Fruit fly (Drosophila melanogaster) whole organism, embryonic: ENCODE measurements around the gene CHES-1-like.

Experiments
- Abd-B ChIP-seq: fragments of 200-800 bp; sonication (Bioruptor generic); optimal IDR thresholded peaks from 2 replicates; lab custom pipeline; 2018; ENCODE audit warnings: missing biosample characterization, mild to moderate bottlenecking, missing genetic modification characterization, moderate library complexity
- CG10147 ChIP-seq: fragments of 200-800 bp; sonication (Bioruptor generic); optimal IDR thresholded peaks from 2 replicates; lab custom pipeline; 2019; ENCODE audit warnings: missing biosample characterization, mild to moderate bottlenecking, missing genetic modification characterization, moderate library complexity
- CG10209 ChIP-seq: fragments of 200-800 bp; sonication (Bioruptor generic); optimal IDR thresholded peaks from 3 replicates; lab custom pipeline; 2017; ENCODE audit warnings: missing biosample characterization, mild to moderate bottlenecking, missing genetic modification characterization, missing genetic modification reagents
- CG10267 ChIP-seq: fragments of 200-800 bp; sonication (Bioruptor generic); optimal IDR thresholded peaks from 2 replicates; lab custom pipeline; 2018; ENCODE audit warnings: missing biosample characterization, mild to moderate bottlenecking, missing genetic modification characterization, moderate library complexity
- CG12299 ChIP-seq: fragments of 200-800 bp; sonication (Bioruptor generic); optimal IDR thresholded peaks from 2 replicates; lab custom pipeline; 2018; ENCODE audit warnings: missing biosample characterization, mild to moderate bottlenecking, missing genetic modification characterization
- CG12769 ChIP-seq: fragments of 200-800 bp; sonication (Bioruptor generic); optimal IDR thresholded peaks from 2 replicates; lab custom pipeline; 2019; ENCODE audit warnings: missing biosample characterization, mild to moderate bottlenecking, missing genetic modification characterization, moderate library complexity
- CG1529 ChIP-seq: fragments of 200-800 bp; sonication (Bioruptor generic); optimal IDR thresholded peaks from 3 replicates; lab custom pipeline; 2018; ENCODE audit warnings: missing biosample characterization, missing genetic modification characterization
- CG17361 ChIP-seq: fragments of 200-800 bp; sonication (Bioruptor generic); IDR thresholded peaks from 3 replicates; pipeline ENCODE4 v1.3.6; 2022; ENCODE audit warnings: missing biosample characterization, missing genetic modification characterization
- CG1832 ChIP-seq: fragments of 200-800 bp; sonication (Bioruptor generic); optimal IDR thresholded peaks from 2 replicates; lab custom pipeline; 2017; ENCODE audit warnings: missing biosample characterization, mild to moderate bottlenecking, missing genetic modification characterization, inconsistent platforms
- CG30431 ChIP-seq: fragments of 200-800 bp; sonication (Bioruptor generic); optimal IDR thresholded peaks from 2 replicates; lab custom pipeline; 2017; ENCODE audit warnings: missing biosample characterization, missing genetic modification characterization
- CG3163 ChIP-seq: fragments of 200-800 bp; sonication (Bioruptor generic); optimal IDR thresholded peaks from 3 replicates; lab custom pipeline; 2016; ENCODE audit warnings: missing biosample characterization, missing genetic modification characterization
- CG3847 ChIP-seq: fragments of 200-800 bp; sonication (Bioruptor generic); IDR thresholded peaks from 2 replicates; pipeline ENCODE4 v1.3.6; 2022; ENCODE audit warnings: missing biosample characterization, missing genetic modification characterization
- CG5180 ChIP-seq: fragments of 200-800 bp; sonication (Bioruptor generic); optimal IDR thresholded peaks from 3 replicates; lab custom pipeline; 2017; ENCODE audit warnings: missing biosample characterization, missing genetic modification characterization, mild to moderate bottlenecking, moderate library complexity, missing genetic modification reagents
- CG5245 ChIP-seq: fragments of 200-800 bp; sonication (Bioruptor generic); optimal IDR thresholded peaks from 3 replicates; lab custom pipeline; 2016; ENCODE audit warnings: missing biosample characterization, missing genetic modification characterization
- CG6683 ChIP-seq: fragments of 200-800 bp; sonication (Bioruptor generic); optimal IDR thresholded peaks from 2 replicates; lab custom pipeline; 2017; ENCODE audit warnings: missing biosample characterization, mild to moderate bottlenecking, missing genetic modification characterization, missing genetic modification reagents
- CG6765 ChIP-seq: fragments of 200-800 bp; sonication (Bioruptor generic); optimal IDR thresholded peaks from 3 replicates; lab custom pipeline; 2017; ENCODE audit warnings: missing biosample characterization, mild to moderate bottlenecking, missing genetic modification characterization
- CG9609 ChIP-seq: fragments of 200-800 bp; sonication (Bioruptor generic); optimal IDR thresholded peaks from 3 replicates; lab custom pipeline; 2016; ENCODE audit warnings: missing biosample characterization, missing genetic modification characterization
- D19A ChIP-seq: fragments of 200-800 bp; optimal IDR thresholded peaks from 3 replicates; lab custom pipeline; 2019; ENCODE audit warnings: missing biosample characterization, mild to moderate bottlenecking, missing genetic modification characterization, moderate library complexity
- Dbx ChIP-seq: fragments of 200-800 bp; sonication (Bioruptor generic); IDR thresholded peaks from 3 replicates; pipeline ENCODE4 v1.3.6; 2022; ENCODE audit warnings: missing biosample characterization, missing genetic modification characterization
- Deaf1 ChIP-seq: fragments of 200-800 bp; optimal IDR thresholded peaks from 3 replicates; lab custom pipeline; 2019; ENCODE audit warnings: missing biosample characterization, mild to moderate bottlenecking, missing genetic modification characterization, moderate library complexity
- Dip3 ChIP-seq: fragments of 200-800 bp; sonication (Bioruptor generic); optimal IDR thresholded peaks from 3 replicates; lab custom pipeline; 2016; ENCODE audit warnings: missing biosample characterization, missing genetic modification characterization
- Fer3 ChIP-seq: fragments of 200-800 bp; sonication (Bioruptor generic); optimal IDR thresholded peaks from 2 replicates; lab custom pipeline; 2018; ENCODE audit warnings: missing biosample characterization, mild to moderate bottlenecking, missing genetic modification characterization, moderate library complexity
- HLH54F ChIP-seq: fragments of 200-800 bp; sonication (Bioruptor generic); optimal IDR thresholded peaks from 3 replicates; lab custom pipeline; 2016; ENCODE audit warnings: missing biosample characterization, missing genetic modification characterization
- Hsf ChIP-seq: fragments of 200-800 bp; sonication (Bioruptor generic); optimal IDR thresholded peaks from 3 replicates; lab custom pipeline; 2016; ENCODE audit warnings: missing biosample characterization, missing genetic modification characterization
- Jarid2 ChIP-seq: fragments of 200-800 bp; sonication (Bioruptor generic); optimal IDR thresholded peaks from 3 replicates; lab custom pipeline; 2017; ENCODE audit warnings: mild to moderate bottlenecking, missing biosample characterization, missing genetic modification reagents, missing genetic modification characterization
- MTF-1 ChIP-seq: fragments of 200-800 bp; sonication (Bioruptor generic); optimal IDR thresholded peaks from 2 replicates; lab custom pipeline; 2018; ENCODE audit warnings: missing biosample characterization, mild to moderate bottlenecking, missing genetic modification characterization, borderline replicate concordance
- Nf-YA ChIP-seq: fragments of 200-800 bp; sonication (Bioruptor generic); IDR thresholded peaks from 2 replicates; pipeline ENCODE4 v1.3.6; 2022; ENCODE audit warnings: missing biosample characterization, missing genetic modification characterization
- Sox102F ChIP-seq: fragments of 200-800 bp; sonication (Bioruptor generic); optimal IDR thresholded peaks from 2 replicates; lab custom pipeline; 2018; ENCODE audit warnings: missing biosample characterization, mild to moderate bottlenecking, missing genetic modification characterization, moderate library complexity
- Spps ChIP-seq: fragments of 200-800 bp; sonication (Bioruptor generic); optimal IDR thresholded peaks from 2 replicates; lab custom pipeline; 2018; ENCODE audit warnings: missing biosample characterization, mild to moderate bottlenecking, missing genetic modification characterization
- Trl ChIP-seq, 3 experiments: fragments of >200 bp in 2 of 3; fragments of 200-800 bp in 1 of 3; sonication (Bioruptor generic) in 1 of 3; optimal IDR thresholded peaks; 2 replicates in 1 of 3; 3 replicates in 2 of 3; lab custom pipeline; 2016 to 2017; ENCODE audit warnings: missing biosample characterization in 1 of 3, missing genetic modification characterization in 1 of 3
- ash1 ChIP-seq: fragments of 200-800 bp; sonication (Bioruptor generic); optimal IDR thresholded peaks from 2 replicates; lab custom pipeline; 2018; ENCODE audit warnings: missing biosample characterization, mild to moderate bottlenecking, missing genetic modification characterization
- bigmax ChIP-seq: fragments of 200-800 bp; sonication (Bioruptor generic); optimal IDR thresholded peaks from 2 replicates; lab custom pipeline; 2018; ENCODE audit warnings: missing biosample characterization, mild to moderate bottlenecking, missing genetic modification characterization
- chn ChIP-seq: fragments of 200-800 bp; sonication (Bioruptor generic); optimal IDR thresholded peaks from 2 replicates; lab custom pipeline; 2016; ENCODE audit warnings: missing biosample characterization, missing genetic modification characterization
- cwo ChIP-seq: fragments of 200-800 bp; sonication (Bioruptor generic); optimal IDR thresholded peaks from 3 replicates; lab custom pipeline; 2017; ENCODE audit warnings: missing biosample characterization, missing genetic modification characterization, mild to moderate bottlenecking, moderate library complexity, missing genetic modification reagents
- gfzf ChIP-seq: fragments of 200-800 bp; sonication (Bioruptor generic); optimal IDR thresholded peaks from 2 replicates; lab custom pipeline; 2016; ENCODE audit warnings: missing biosample characterization, mild to moderate bottlenecking, missing genetic modification characterization, moderate library complexity
- gt ChIP-seq: fragments of 200-800 bp; sonication (Bioruptor generic); IDR thresholded peaks from 2 replicates; pipeline ENCODE4 v1.3.6; 2022; ENCODE audit warnings: missing biosample characterization, missing genetic modification characterization
- ham ChIP-seq: fragments of 200-800 bp; sonication (Bioruptor generic); IDR thresholded peaks from 2 replicates; pipeline ENCODE4 v1.3.6; 2022; ENCODE audit warnings: missing biosample characterization, missing genetic modification characterization
- ind ChIP-seq: fragments of 200-800 bp; sonication (Bioruptor generic); optimal IDR thresholded peaks from 3 replicates; lab custom pipeline; 2016; ENCODE audit warnings: missing biosample characterization, missing genetic modification characterization
- kah ChIP-seq: fragments of 200-800 bp; sonication (Bioruptor generic); optimal IDR thresholded peaks from 2 replicates; lab custom pipeline; 2018; ENCODE audit warnings: missing biosample characterization, mild to moderate bottlenecking, missing genetic modification characterization
- klu ChIP-seq: fragments of 200-800 bp; sonication (Bioruptor generic); IDR thresholded peaks from 2 replicates; pipeline ENCODE4 v1.3.6; 2022; ENCODE audit warnings: missing biosample characterization, missing genetic modification characterization
- mam ChIP-seq: fragments of 200-800 bp; sonication (Bioruptor generic); optimal IDR thresholded peaks from 3 replicates; lab custom pipeline; 2016; ENCODE audit warnings: missing biosample characterization, missing genetic modification characterization
- ssp ChIP-seq: fragments of 200-800 bp; sonication (Bioruptor generic); IDR thresholded peaks from 2 replicates; pipeline ENCODE4 v1.3.6; 2022; ENCODE audit warnings: missing biosample characterization, missing genetic modification characterization
- sug ChIP-seq: fragments of 200-800 bp; optimal IDR thresholded peaks from 2 replicates; lab custom pipeline; 2019; ENCODE audit warnings: missing biosample characterization, mild to moderate bottlenecking, missing genetic modification characterization, moderate library complexity
- tap ChIP-seq: fragments of 200-800 bp; optimal IDR thresholded peaks from 3 replicates; lab custom pipeline; 2019; ENCODE audit warnings: missing biosample characterization, mild to moderate bottlenecking, missing genetic modification characterization, moderate library complexity
- trh ChIP-seq: fragments of 200-800 bp; sonication (Bioruptor generic); optimal IDR thresholded peaks from 2 replicates; lab custom pipeline; 2016; ENCODE audit warnings: missing biosample characterization, missing genetic modification characterization
- ttk ChIP-seq: fragments of 200-800 bp; sonication (Bioruptor generic); IDR thresholded peaks from 2 replicates; pipeline ENCODE4 v2.1.2; 2022; ENCODE audit warnings: missing biosample characterization, missing genetic modification characterization
- yki ChIP-seq: fragments of >200 bp; optimal IDR thresholded peaks from 3 replicates; lab custom pipeline; 2018

The CHES-1-like gene

dm6 chrX:7709708-7710438 is 688 bp upstream of the CHES-1-like start (continued):
- TF ChIP-seq Hsf: no peak
- TF ChIP-seq gt (GFP tag; lab: Robert Waterston, UW): no peak
- TF ChIP-seq CG5180 (GFP tag; lab: Kevin White, UChicago): no peak
- no peak for TF ChIP-seq ssp (GFP tag; lab: Robert Waterston, UW)
- TF ChIP-seq Sox102F: no peak
- no peak for TF ChIP-seq CG3847
- TF ChIP-seq CG6683 (GFP tag; lab: Kevin White, UChicago): no peak
- no peak for TF ChIP-seq CG10267 (tag; lab: Kevin White, UChicago)
- TF ChIP-seq chn (GFP tag; lab: Kevin White, UChicago): no peak
- TF ChIP-seq HLH54F: no peak
- no peak for TF ChIP-seq CG30431 (GFP tag; lab: Kevin White, UChicago)
- peak; percentile 82 to 85 for TF ChIP-seq Trl (optimal IDR thresholded peaks at IDR 0.05; lab: Kevin White, UChicago)
- TF ChIP-seq Trl (GFP tag; optimal IDR thresholded peaks at IDR 0.05; lab: Kevin White, UChicago): no peak
- no peak for TF ChIP-seq tap (tag; lab: Kevin White, UChicago)
- TF ChIP-seq Dip3 (GFP tag; lab: Kevin White, UChicago): no peak
- peak; percentile 56 for TF ChIP-seq CG1832 (GFP tag; lab: Kevin White, UChicago)
- no peak for TF ChIP-seq gfzf
- no peak for TF ChIP-seq sug (tag; lab: Kevin White, UChicago)
- no peak for TF ChIP-seq ttk (GFP tag; lab: Robert Waterston, UW)
- TF ChIP-seq CG3163 (GFP tag; lab: Kevin White, UChicago): peak; percentile 74
- no peak for TF ChIP-seq CG17361 (GFP tag; lab: Robert Waterston, UW)
- TF ChIP-seq Abd-B (GFP tag; lab: Kevin White, UChicago): no peak
- no peak for TF ChIP-seq mam (GFP tag; lab: Kevin White, UChicago)
- no peak for TF ChIP-seq Jarid2 (GFP tag; lab: Kevin White, UChicago)
- TF ChIP-seq CG1529 (GFP tag; lab: Kevin White, UChicago): no peak
- no peak for TF ChIP-seq MTF-1 (GFP tag; lab: Kevin White, UChicago)
- no peak for TF ChIP-seq klu (GFP tag; lab: Robert Waterston, UW)
- no peak for TF ChIP-seq CG12299 (tag; lab: Kevin White, UChicago)
- peak; percentile 22 for TF ChIP-seq yki (lab: Kevin White, UChicago)
- TF ChIP-seq Dbx (GFP tag; lab: Robert Waterston, UW): no peak
- TF ChIP-seq, all 482 proteins: peak for 12

dm6 chrX:7707350-7708241 is 1.6 kb downstream of the CHES-1-like start:
- TF ChIP-seq CG10147: no peak
- TF ChIP-seq Nf-YA (GFP tag; lab: Robert Waterston, UW): no peak
- TF ChIP-seq Deaf1: no peak
- peak; percentile 44 for TF ChIP-seq cwo (GFP tag; lab: Kevin White, UChicago)
- TF ChIP-seq CG6765 (GFP tag; lab: Kevin White, UChicago): no peak
- no peak for TF ChIP-seq ind (GFP tag; lab: Kevin White, UChicago)
- TF ChIP-seq trh (GFP tag; lab: Kevin White, UChicago): no peak
- TF ChIP-seq ham (GFP tag; lab: Robert Waterston, UW): no peak
- no peak for TF ChIP-seq Spps
- peak; percentile 31 for TF ChIP-seq CG12769
- TF ChIP-seq Fer3 (tag; lab: Kevin White, UChicago): peak; percentile 13
- peak; percentile 91 for TF ChIP-seq bigmax
- peak; percentile 84 for TF ChIP-seq D19A (tag; lab: Kevin White, UChicago)
- no peak for TF ChIP-seq CG10209
- no peak for TF ChIP-seq CG9609 (GFP tag; lab: Kevin White, UChicago)
- peak; percentile 40 for TF ChIP-seq gfzf
- no peak for TF ChIP-seq CG5245 (GFP tag; lab: Kevin White, UChicago)
- TF ChIP-seq ash1 (GFP tag; lab: Kevin White, UChicago): peak; percentile 14
- no peak for TF ChIP-seq kah (GFP tag; lab: Kevin White, UChicago)
- TF ChIP-seq CG5180 (GFP tag; lab: Kevin White, UChicago): no peak
